Worm (Caenorhabditis elegans) whole organism, young adult: ENCODE measurements around the gene F58H1.2.

Experiments
- F23B12.7 ChIP-seq: sonication (generic microtip); optimal IDR thresholded peaks from 2 replicates; lab custom pipeline; 2017; ENCODE audit warnings: missing genetic modification characterization, mild to moderate bottlenecking, missing compliant biosample characterization, antibody characterized with exemption, moderate library complexity; ENCODE audit not compliant: insufficient read depth
- F33H1.4 ChIP-seq: fragments of 200-800 bp; sonication (Bioruptor generic); IDR thresholded peaks from 2 replicates; pipeline ENCODE4 v1.3.6; 2022; ENCODE audit warnings: missing genetic modification reagents, missing genetic modification characterization, missing compliant biosample characterization
- F52B5.7 ChIP-seq: sonication (generic microtip); optimal IDR thresholded peaks from 2 replicates; lab custom pipeline; 2016; ENCODE audit warnings: mild to moderate bottlenecking, missing genetic modification characterization, missing compliant biosample characterization
- T26A5.8 ChIP-seq: sonication (generic microtip); optimal IDR thresholded peaks from 2 replicates; lab custom pipeline; 2016; ENCODE audit warnings: missing genetic modification characterization, missing compliant biosample characterization
- Y53G8AR.9 ChIP-seq: fragments of 200-800 bp; sonication (Bioruptor generic); conservative IDR thresholded peaks from 2 replicates; pipeline ENCODE4 v1.3.6; 2022; ENCODE audit warnings: missing genetic modification reagents, missing genetic modification characterization, missing compliant biosample characterization
- ZK185.1 ChIP-seq: sonication (generic microtip); optimal IDR thresholded peaks from 2 replicates; lab custom pipeline; 2016; ENCODE audit warnings: mild to moderate bottlenecking, missing genetic modification characterization, missing compliant biosample characterization; ENCODE audit not compliant: poor library complexity, severe bottlenecking
- ama-1 ChIP-seq, 3 experiments: fragments of 150-350 bp in 1 of 3; sonication (generic microtip) in 2 of 3; optimal IDR thresholded peaks; 2 replicates each; lab custom pipeline; 2014 to 2018; ENCODE audit warnings: missing biosample characterization in 2 of 3, missing genetic modification characterization in 2 of 3, missing genetic modification reagents in 2 of 3
- aptf-3 ChIP-seq: fragments of 200-800 bp; sonication (Bioruptor generic); IDR thresholded peaks from 2 replicates; pipeline ENCODE4 v1.3.6; 2022; ENCODE audit warnings: missing genetic modification characterization, missing compliant biosample characterization
- ccch-3 ChIP-seq: fragments of 200-800 bp; sonication (Bioruptor generic); optimal IDR thresholded peaks from 2 replicates; lab custom pipeline; 2018; ENCODE audit warnings: mild to moderate bottlenecking, missing genetic modification characterization, missing compliant biosample characterization
- cebp-1 ChIP-seq, 2 experiments: fragments of 200-800 bp in 1 of 2; sonication (Bioruptor generic) in 1 of 2; sonication (generic microtip) in 1 of 2; IDR thresholded peaks in 1 of 2; optimal IDR thresholded peaks in 1 of 2; 2 replicates each; pipeline versions ENCODE4 v1.3.6 to Lab custom; 2017 to 2022; ENCODE audit warnings: missing compliant biosample characterization in 2 of 2, missing genetic modification characterization in 2 of 2, mild to moderate bottlenecking in 1 of 2, missing genetic modification reagents in 1 of 2, moderate library complexity in 1 of 2
- ceh-91 ChIP-seq: fragments of 200-800 bp; sonication (Bioruptor generic); IDR thresholded peaks from 2 replicates; pipeline ENCODE4 v1.3.6; 2022; ENCODE audit warnings: missing genetic modification reagents, missing genetic modification characterization, missing compliant biosample characterization
- chd-7 ChIP-seq: sonication (generic microtip); optimal IDR thresholded peaks from 2 replicates; lab custom pipeline; 2016; ENCODE audit warnings: mild to moderate bottlenecking, missing genetic modification characterization, moderate library complexity, missing compliant biosample characterization
- egl-18 ChIP-seq: fragments of 200-800 bp; sonication (Bioruptor generic); IDR thresholded peaks from 2 replicates; pipeline ENCODE4 v1.3.6; 2022; ENCODE audit warnings: missing genetic modification reagents, missing genetic modification characterization, missing compliant biosample characterization
- egl-44 ChIP-seq: fragments of 200-800 bp; sonication (Bioruptor generic); IDR thresholded peaks from 2 replicates; pipeline ENCODE4 v1.3.6; 2022; ENCODE audit warnings: missing genetic modification reagents, missing genetic modification characterization, missing compliant biosample characterization
- ekl-4 ChIP-seq: fragments of 200-800 bp; sonication (Bioruptor generic); IDR thresholded peaks from 2 replicates; pipeline ENCODE4 v1.3.6; 2022; ENCODE audit warnings: missing genetic modification reagents, missing genetic modification characterization, missing compliant biosample characterization
- lag-1 ChIP-seq: fragments of 200-800 bp; sonication (Bioruptor generic); IDR thresholded peaks from 2 replicates; pipeline ENCODE4 v1.3.6; 2022; ENCODE audit warnings: missing genetic modification reagents, missing genetic modification characterization, missing compliant biosample characterization
- let-526 ChIP-seq: fragments of 200-800 bp; sonication (Bioruptor generic); IDR thresholded peaks from 2 replicates; pipeline ENCODE4 v1.3.6; 2022; ENCODE audit warnings: missing genetic modification reagents, missing genetic modification characterization, missing compliant biosample characterization
- lin-35 ChIP-seq, 3 experiments: fragments of 150-350 bp in 2 of 3; sonication (generic microtip) in 1 of 3; optimal IDR thresholded peaks; 2 replicates each; lab custom pipeline; 2014 to 2018; ENCODE audit warnings: missing biosample characterization in 3 of 3, missing genetic modification characterization in 3 of 3, missing genetic modification reagents in 3 of 3
- lin-40 ChIP-seq: sonication (generic microtip); optimal IDR thresholded peaks from 2 replicates; lab custom pipeline; 2016; ENCODE audit warnings: missing genetic modification characterization, mild to moderate bottlenecking, missing compliant biosample characterization, missing genotype, missing genetic modification reagents
- lir-1 ChIP-seq: fragments of 200-800 bp; sonication (Bioruptor generic); conservative IDR thresholded peaks from 2 replicates; pipeline ENCODE4 v1.3.6; 2022; ENCODE audit warnings: missing genetic modification reagents, missing genetic modification characterization, missing compliant biosample characterization
- lsy-27 ChIP-seq: sonication (generic microtip); optimal IDR thresholded peaks from 2 replicates; lab custom pipeline; 2017; ENCODE audit warnings: missing genetic modification characterization, mild to moderate bottlenecking, missing compliant biosample characterization, antibody characterized with exemption, missing genotype, borderline replicate concordance; ENCODE audit not compliant: insufficient read depth
- madf-10 ChIP-seq: sonication (generic microtip); optimal IDR thresholded peaks from 2 replicates; lab custom pipeline; 2016; ENCODE audit warnings: mild to moderate bottlenecking, missing genetic modification characterization, missing compliant biosample characterization
- madf-3 ChIP-seq: fragments of 200-800 bp; sonication (Bioruptor generic); IDR thresholded peaks from 2 replicates; pipeline ENCODE4 v1.3.6; 2022; ENCODE audit warnings: missing genetic modification reagents, missing genetic modification characterization, missing compliant biosample characterization
- mel-28 ChIP-seq: sonication (generic microtip); optimal IDR thresholded peaks from 2 replicates; lab custom pipeline; 2016; ENCODE audit warnings: borderline replicate concordance, mild to moderate bottlenecking, missing genetic modification characterization, missing compliant biosample characterization
- mes-4 ChIP-seq: sonication (generic microtip); optimal IDR thresholded peaks from 2 replicates; lab custom pipeline; 2016; ENCODE audit warnings: missing genotype, missing genetic modification characterization, missing compliant biosample characterization
- nfyb-1 ChIP-seq: fragments of 200-800 bp; sonication (Bioruptor generic); IDR thresholded peaks from 2 replicates; pipeline ENCODE4 v1.3.6; 2022; ENCODE audit warnings: missing genetic modification reagents, missing genetic modification characterization, missing compliant biosample characterization
- pha-4 ChIP-seq: fragments of 150-350 bp; sonication (generic microtip); optimal IDR thresholded peaks from 2 replicates; lab custom pipeline; 2014; ENCODE audit warnings: missing biosample characterization, missing genetic modification reagents, missing genetic modification characterization
- repo-1 ChIP-seq: sonication (generic microtip); optimal IDR thresholded peaks from 2 replicates; lab custom pipeline; 2017; ENCODE audit warnings: mild to moderate bottlenecking, missing genetic modification characterization, missing compliant biosample characterization
- snpc-1.3 ChIP-seq: sonication (generic microtip); optimal IDR thresholded peaks from 2 replicates; lab custom pipeline; 2017; ENCODE audit warnings: missing genetic modification characterization, mild to moderate bottlenecking, missing compliant biosample characterization, antibody characterized with exemption, moderate library complexity, missing genotype, missing genetic modification reagents; ENCODE audit not compliant: insufficient read depth
- somi-1 ChIP-seq: fragments of 200-800 bp; sonication (Bioruptor generic); optimal IDR thresholded peaks from 2 replicates; lab custom pipeline; 2018; ENCODE audit warnings: mild to moderate bottlenecking, missing genetic modification characterization, missing compliant biosample characterization
- tbx-9 ChIP-seq: sonication (generic microtip); optimal IDR thresholded peaks from 2 replicates; lab custom pipeline; 2016; ENCODE audit warnings: borderline replicate concordance, missing genetic modification characterization, inconsistent platforms, missing compliant biosample characterization
- tlf-1 ChIP-seq: fragments of 200-800 bp; sonication (Bioruptor generic); optimal IDR thresholded peaks from 2 replicates; lab custom pipeline; 2018; ENCODE audit warnings: mild to moderate bottlenecking, missing genetic modification characterization, missing compliant biosample characterization
- zfh-2 ChIP-seq: fragments of 200-800 bp; sonication (Bioruptor generic); conservative IDR thresholded peaks from 2 replicates; pipeline ENCODE4 v1.3.6; 2022; ENCODE audit warnings: missing genetic modification reagents, missing genetic modification characterization, missing compliant biosample characterization
- zim-3 ChIP-seq: sonication (generic microtip); optimal IDR thresholded peaks from 2 replicates; lab custom pipeline; 2017; ENCODE audit warnings: mild to moderate bottlenecking, missing genetic modification characterization, moderate library complexity, missing compliant biosample characterization

Gene F58H1.2

DNA sequence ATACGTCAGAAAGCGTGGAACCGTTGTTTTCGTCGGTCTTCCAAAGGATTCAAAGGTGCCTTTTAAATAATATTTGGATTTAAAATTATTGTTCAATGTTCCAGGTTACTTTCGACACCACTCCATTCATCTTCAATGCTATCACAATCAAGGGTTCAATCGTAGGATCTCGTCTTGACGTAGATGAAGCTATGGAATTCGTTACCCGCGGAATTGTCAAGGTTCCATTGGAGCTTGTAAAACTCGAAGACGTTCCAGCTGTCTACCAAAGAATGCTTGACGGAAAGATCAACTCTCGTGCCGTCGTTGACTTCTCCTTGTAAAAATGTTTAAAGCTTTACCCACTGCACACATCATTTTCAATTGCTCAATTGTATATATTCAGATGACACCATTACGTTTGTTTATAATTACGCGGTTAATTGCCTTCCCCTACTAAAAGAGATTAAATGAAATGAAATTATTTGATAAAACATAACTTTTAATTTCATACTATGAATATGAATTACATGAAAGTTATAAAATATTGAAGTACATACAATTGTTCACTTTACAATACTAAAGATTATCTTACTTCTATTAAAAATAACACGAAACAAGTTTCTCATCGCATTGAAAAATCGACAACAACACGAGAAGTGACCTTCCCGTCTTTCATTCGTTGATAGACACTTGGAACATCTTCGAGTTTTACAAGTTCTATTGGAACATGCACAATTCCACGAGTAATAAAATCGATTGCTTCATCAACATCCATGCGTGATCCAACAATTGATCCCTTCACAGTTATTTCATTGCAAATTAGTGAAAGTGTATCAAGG, 39.6 kb upstream of the F58H1.2 start:
- no peak for TF ChIP-seq zfh-2 (GFP tag; lab: Robert Waterston, UW)
- TF ChIP-seq egl-18, result no peak
- peak; percentile 71 for TF ChIP-seq repo-1 (tag; lab: Kevin White, UChicago)
- 0 out of 2 replicates have a peak, but pooled peaks have one; percentile 55 for TF ChIP-seq madf-3 (GFP tag; lab: Robert Waterston, UW)
- TF ChIP-seq zim-3, result no peak
- peak; percentile 63 for TF ChIP-seq tlf-1 (GFP tag; lab: Kevin White, UChicago)
- no peak for TF ChIP-seq F33H1.4 (GFP tag; lab: Robert Waterston, UW)
- TF ChIP-seq let-526 (GFP tag; lab: Robert Waterston, UW), result peak; percentile 15; the same call in 1 of the 2 replicates
- TF ChIP-seq egl-44 (GFP tag; lab: Robert Waterston, UW), result no peak
- TF ChIP-seq aptf-3 (GFP tag; lab: Robert Waterston, UW), result no peak
- peak; percentile 6 for TF ChIP-seq somi-1
- no peak for TF ChIP-seq lsy-27 (tag; lab: Kevin White, UChicago)
- peak; percentile 12; the same call in 1 of the 2 replicates for TF ChIP-seq ekl-4 (GFP tag; lab: Robert Waterston, UW)
- TF ChIP-seq pha-4 (tag; lab: Kevin White, UChicago), result no peak
- TF ChIP-seq madf-10 (tag; lab: Kevin White, UChicago), result no peak
- TF ChIP-seq tbx-9 (tag; lab: Kevin White, UChicago), result no peak
- 0 out of 2 replicates have a peak, but pooled peaks have one; percentile 33 for TF ChIP-seq lir-1 (GFP tag; lab: Robert Waterston, UW)
- peak in 1 of 3 experiments; percentile 33 for TF ChIP-seq lin-35 (GFP tag; optimal IDR thresholded peaks at IDR 0.05; lab: Kevin White, UChicago)
- no peak for TF ChIP-seq mes-4 (tag; lab: Kevin White, UChicago)
- no peak for TF ChIP-seq ceh-91 (GFP tag; lab: Robert Waterston, UW)
- peak; percentile 84 for TF ChIP-seq ama-1 (optimal IDR thresholded peaks at IDR 0.05; lab: Kevin White, UChicago)
- TF ChIP-seq ama-1 (GFP tag; optimal IDR thresholded peaks at IDR 0.05; lab: Kevin White, UChicago), result no peak
- no peak for TF ChIP-seq chd-7 (tag; lab: Kevin White, UChicago)
- peak; percentile 45; the same call in 1 of the 2 replicates for TF ChIP-seq Y53G8AR.9 (GFP tag; lab: Robert Waterston, UW)
- no peak for TF ChIP-seq ccch-3 (GFP tag; lab: Kevin White, UChicago)
- peak; percentile 77 for TF ChIP-seq nfyb-1 (GFP tag; lab: Robert Waterston, UW)
- TF ChIP-seq lin-40 (tag; lab: Kevin White, UChicago), result no peak
- no peak for TF ChIP-seq snpc-1.3 (tag; lab: Kevin White, UChicago)
- TF ChIP-seq ZK185.1 (tag; lab: Kevin White, UChicago), result no peak
- TF ChIP-seq cebp-1 (GFP tag; IDR thresholded peaks at IDR 0.05; lab: Robert Waterston, UW), result no peak
- peak; percentile 40 for TF ChIP-seq cebp-1 (tag; optimal IDR thresholded peaks at IDR 0.05; lab: Kevin White, UChicago)
- TF ChIP-seq F23B12.7 (tag; lab: Kevin White, UChicago), result peak; percentile 43
- peak; percentile 41 for TF ChIP-seq F52B5.7
- no peak for TF ChIP-seq T26A5.8 (tag; lab: Kevin White, UChicago)
- TF ChIP-seq lag-1, result no peak
- no peak for TF ChIP-seq mel-28 (tag; lab: Kevin White, UChicago)
